Fruit fly (Drosophila melanogaster) whole organism, embryonic: ENCODE data around the gene Mbs.
A peak's percentile ranks its signal among the peaks of the same experiment; 100 is the strongest.

Source experiments
- Bteb2 ChIP-seq: fragments of 200-800 bp; sonication (Bioruptor generic); optimal IDR thresholded peaks from 2 replicates; lab custom pipeline; 2016; ENCODE audit warnings: missing biosample characterization, missing genetic modification characterization
- C15 ChIP-seq: fragments of 200-800 bp; sonication (Bioruptor generic); IDR thresholded peaks from 3 replicates; pipeline ENCODE4 v1.3.6; 2022; ENCODE audit warnings: missing biosample characterization, missing genetic modification characterization
- CG10209 ChIP-seq: fragments of 200-800 bp; sonication (Bioruptor generic); optimal IDR thresholded peaks from 3 replicates; lab custom pipeline; 2017; ENCODE audit warnings: missing biosample characterization, mild to moderate bottlenecking, missing genetic modification characterization, missing genetic modification reagents
- CG11247 ChIP-seq: fragments of 200-800 bp; sonication (Bioruptor generic); IDR thresholded peaks from 2 replicates; pipeline ENCODE4 v1.3.6; 2022; ENCODE audit warnings: missing biosample characterization, missing genetic modification characterization
- CG12155 ChIP-seq: fragments of 200-800 bp; sonication (Bioruptor generic); optimal IDR thresholded peaks from 3 replicates; lab custom pipeline; 2016; ENCODE audit warnings: missing biosample characterization, missing genetic modification characterization
- CG12219 ChIP-seq: fragments of 200-800 bp; sonication (Bioruptor generic); optimal IDR thresholded peaks from 3 replicates; lab custom pipeline; 2018; ENCODE audit warnings: missing biosample characterization, mild to moderate bottlenecking, missing genetic modification characterization
- CG12391 ChIP-seq: fragments of 200-800 bp; sonication (Bioruptor generic); optimal IDR thresholded peaks from 3 replicates; lab custom pipeline; 2018; ENCODE audit warnings: missing biosample characterization, mild to moderate bottlenecking, missing genetic modification characterization, moderate library complexity
- CG12744 ChIP-seq: fragments of 200-800 bp; sonication (Bioruptor generic); optimal IDR thresholded peaks from 2 replicates; lab custom pipeline; 2016; ENCODE audit warnings: missing biosample characterization, missing genetic modification characterization
- CG13424 ChIP-seq: fragments of 200-800 bp; sonication (Bioruptor generic); optimal IDR thresholded peaks from 2 replicates; lab custom pipeline; 2019; ENCODE audit warnings: missing biosample characterization, mild to moderate bottlenecking, missing genetic modification characterization, moderate library complexity
- CG14710 ChIP-seq: fragments of 200-800 bp; sonication (Bioruptor generic); optimal IDR thresholded peaks from 3 replicates; lab custom pipeline; 2019; ENCODE audit warnings: missing biosample characterization, mild to moderate bottlenecking, missing genetic modification characterization, moderate library complexity
- CG15011 ChIP-seq: fragments of 200-800 bp; sonication (Bioruptor generic); optimal IDR thresholded peaks from 3 replicates; lab custom pipeline; 2018; ENCODE audit warnings: missing biosample characterization, mild to moderate bottlenecking, missing genetic modification characterization
- CG15479 ChIP-seq: fragments of 200-800 bp; sonication (Bioruptor generic); optimal IDR thresholded peaks from 3 replicates; lab custom pipeline; 2019; ENCODE audit warnings: missing biosample characterization, mild to moderate bottlenecking, missing genetic modification characterization, moderate library complexity
- CG1603 ChIP-seq: fragments of 200-800 bp; sonication (Bioruptor generic); optimal IDR thresholded peaks from 2 replicates; lab custom pipeline; 2019; ENCODE audit warnings: missing biosample characterization, mild to moderate bottlenecking, missing genetic modification characterization, moderate library complexity
- CG16779 ChIP-seq: fragments of 200-800 bp; sonication (Bioruptor generic); IDR thresholded peaks from 2 replicates; pipeline ENCODE4 v1.3.6; 2022; ENCODE audit warnings: missing biosample characterization, missing genetic modification characterization
- CG17802 ChIP-seq: fragments of 200-800 bp; sonication (Bioruptor generic); optimal IDR thresholded peaks from 2 replicates; lab custom pipeline; 2018; ENCODE audit warnings: missing biosample characterization, mild to moderate bottlenecking, missing genetic modification characterization, moderate library complexity
- CG17829 ChIP-seq: fragments of 200-800 bp; optimal IDR thresholded peaks from 2 replicates; lab custom pipeline; 2019; ENCODE audit warnings: missing biosample characterization, mild to moderate bottlenecking, missing genetic modification characterization, moderate library complexity
- CG2116 ChIP-seq: fragments of 200-800 bp; sonication (Bioruptor generic); optimal IDR thresholded peaks from 3 replicates; lab custom pipeline; 2018; ENCODE audit warnings: missing biosample characterization, mild to moderate bottlenecking, missing genetic modification characterization
- CG2120 ChIP-seq: fragments of 200-800 bp; sonication (Bioruptor generic); optimal IDR thresholded peaks from 3 replicates; lab custom pipeline; 2016; ENCODE audit warnings: missing biosample characterization, missing genetic modification characterization
- CG2129 ChIP-seq: fragments of 200-800 bp; sonication (Bioruptor generic); IDR thresholded peaks from 2 replicates; pipeline ENCODE4 v1.3.6; 2022; ENCODE audit warnings: missing biosample characterization, missing genetic modification characterization; ENCODE audit not compliant: partially characterized antibody
- CG30403 ChIP-seq: fragments of 200-800 bp; sonication (Bioruptor generic); optimal IDR thresholded peaks from 3 replicates; lab custom pipeline; 2016; ENCODE audit warnings: missing biosample characterization, missing genetic modification characterization
- CG6683 ChIP-seq: fragments of 200-800 bp; sonication (Bioruptor generic); optimal IDR thresholded peaks from 2 replicates; lab custom pipeline; 2017; ENCODE audit warnings: missing biosample characterization, mild to moderate bottlenecking, missing genetic modification characterization, missing genetic modification reagents
- CG7372 ChIP-seq: fragments of 200-800 bp; sonication (Bioruptor generic); IDR thresholded peaks from 2 replicates; pipeline ENCODE4 v1.3.6; 2022; ENCODE audit warnings: missing biosample characterization, missing genetic modification characterization
- CG7987 ChIP-seq: fragments of 200-800 bp; sonication (Bioruptor generic); optimal IDR thresholded peaks from 2 replicates; lab custom pipeline; 2018; ENCODE audit warnings: missing biosample characterization, mild to moderate bottlenecking, missing genetic modification characterization, moderate library complexity
- CG8089 ChIP-seq: fragments of 200-800 bp; sonication (Bioruptor generic); optimal IDR thresholded peaks from 3 replicates; lab custom pipeline; 2016; ENCODE audit warnings: missing biosample characterization, missing genetic modification characterization
- CG8290 ChIP-seq, 3 experiments: fragments of 200-800 bp; sonication (Bioruptor generic); optimal IDR thresholded peaks; 2 replicates each; lab custom pipeline; 2016 to 2019; ENCODE audit warnings: missing biosample characterization in 3 of 3, missing genetic modification characterization in 3 of 3, mild to moderate bottlenecking in 2 of 3, moderate library complexity in 1 of 3
- CG8359 ChIP-seq: fragments of 200-800 bp; sonication (Bioruptor generic); optimal IDR thresholded peaks from 2 replicates; lab custom pipeline; 2017; ENCODE audit warnings: missing biosample characterization, mild to moderate bottlenecking, missing genetic modification characterization, borderline replicate concordance
- CG9437 ChIP-seq: fragments of 200-800 bp; sonication (Bioruptor generic); optimal IDR thresholded peaks from 2 replicates; lab custom pipeline; 2018; ENCODE audit warnings: missing biosample characterization, mild to moderate bottlenecking, missing genetic modification characterization
- Hmr ChIP-seq: fragments of 200-800 bp; sonication (Bioruptor generic); optimal IDR thresholded peaks from 3 replicates; lab custom pipeline; 2017; ENCODE audit warnings: mild to moderate bottlenecking, missing biosample characterization, missing genetic modification reagents, missing genetic modification characterization
- Max ChIP-seq: fragments of 200-800 bp; sonication (Bioruptor generic); optimal IDR thresholded peaks from 2 replicates; lab custom pipeline; 2016; ENCODE audit warnings: missing biosample characterization, mild to moderate bottlenecking, missing genetic modification characterization
- Six4 ChIP-seq: fragments of 200-800 bp; sonication (Bioruptor generic); optimal IDR thresholded peaks from 2 replicates; lab custom pipeline; 2016; ENCODE audit warnings: missing biosample characterization, missing genetic modification characterization
- Sry-δ ChIP-seq: fragments of 200-800 bp; sonication (Bioruptor generic); optimal IDR thresholded peaks from 2 replicates; lab custom pipeline; 2016; ENCODE audit warnings: missing biosample characterization, missing genetic modification characterization
- cas ChIP-seq: fragments of 200-800 bp; sonication (Bioruptor generic); IDR thresholded peaks from 2 replicates; pipeline ENCODE4 v1.3.6; 2022; ENCODE audit warnings: missing biosample characterization, missing genetic modification characterization
- cato ChIP-seq: fragments of 200-800 bp; sonication (Bioruptor generic); optimal IDR thresholded peaks from 2 replicates; lab custom pipeline; 2016; ENCODE audit warnings: missing biosample characterization, missing genetic modification characterization, borderline replicate concordance
- chm ChIP-seq: fragments of 200-800 bp; sonication (Bioruptor generic); IDR thresholded peaks from 2 replicates; pipeline ENCODE4 v1.3.6; 2022; ENCODE audit warnings: missing biosample characterization, missing genetic modification characterization
- dmrt11E ChIP-seq: fragments of 200-800 bp; sonication (Bioruptor generic); optimal IDR thresholded peaks from 3 replicates; lab custom pipeline; 2018; ENCODE audit warnings: missing biosample characterization, mild to moderate bottlenecking, missing genetic modification characterization, moderate library complexity
- fu2 ChIP-seq: fragments of 200-800 bp; sonication (Bioruptor generic); optimal IDR thresholded peaks from 2 replicates; lab custom pipeline; 2016; ENCODE audit warnings: missing biosample characterization, missing genetic modification characterization
- gfzf ChIP-seq: fragments of 200-800 bp; sonication (Bioruptor generic); optimal IDR thresholded peaks from 2 replicates; lab custom pipeline; 2016; ENCODE audit warnings: missing biosample characterization, mild to moderate bottlenecking, missing genetic modification characterization, moderate library complexity
- gsb-n ChIP-seq: fragments of 200-800 bp; sonication (Bioruptor generic); optimal IDR thresholded peaks from 3 replicates; lab custom pipeline; 2018; ENCODE audit warnings: missing biosample characterization, mild to moderate bottlenecking, missing genetic modification characterization
- hkb ChIP-seq, 2 experiments: fragments of 200-800 bp in 1 of 2; fragments of >200 bp in 1 of 2; sonication (Bioruptor generic) in 1 of 2; IDR thresholded peaks in 1 of 2; optimal IDR thresholded peaks in 1 of 2; 2 replicates each; pipeline versions ENCODE4 v1.3.6 to Lab custom; 2017 to 2022; ENCODE audit warnings: missing biosample characterization in 1 of 2, missing genetic modification characterization in 1 of 2
- hth ChIP-seq: fragments of >200 bp; optimal IDR thresholded peaks from 2 replicates; lab custom pipeline; 2017; ENCODE audit warnings: inconsistent platforms
- kni ChIP-seq: fragments of 200-800 bp; sonication (Bioruptor generic); optimal IDR thresholded peaks from 3 replicates; lab custom pipeline; 2017; ENCODE audit warnings: mild to moderate bottlenecking, missing biosample characterization, missing genetic modification reagents, missing genetic modification characterization
- lov ChIP-seq, 2 experiments: fragments of 200-800 bp in 1 of 2; fragments of >200 bp in 1 of 2; sonication (Bioruptor generic) in 1 of 2; IDR thresholded peaks in 1 of 2; optimal IDR thresholded peaks in 1 of 2; 2 replicates in 1 of 2; 3 replicates in 1 of 2; pipeline versions ENCODE4 v1.3.6 to Lab custom; 2017 to 2022; ENCODE audit warnings: missing biosample characterization in 1 of 2, missing genetic modification characterization in 1 of 2
- luna ChIP-seq: fragments of 200-800 bp; sonication (Bioruptor generic); optimal IDR thresholded peaks from 2 replicates; lab custom pipeline; 2016; ENCODE audit warnings: missing biosample characterization, missing genetic modification characterization
- oc ChIP-seq: fragments of 200-800 bp; sonication (Bioruptor generic); optimal IDR thresholded peaks from 2 replicates; lab custom pipeline; 2018; ENCODE audit warnings: missing biosample characterization, mild to moderate bottlenecking, missing genetic modification characterization, moderate library complexity
- pho ChIP-seq: fragments of 200-800 bp; sonication (Bioruptor generic); optimal IDR thresholded peaks from 2 replicates; lab custom pipeline; 2016; ENCODE audit warnings: missing biosample characterization, missing genetic modification characterization
- shn ChIP-seq: fragments of 200-800 bp; sonication (Bioruptor generic); optimal IDR thresholded peaks from 3 replicates; lab custom pipeline; 2016; ENCODE audit warnings: missing biosample characterization, missing genetic modification characterization
- ssp ChIP-seq: fragments of 200-800 bp; sonication (Bioruptor generic); IDR thresholded peaks from 2 replicates; pipeline ENCODE4 v1.3.6; 2022; ENCODE audit warnings: missing biosample characterization, missing genetic modification characterization
- stwl ChIP-seq: fragments of 200-800 bp; sonication (Bioruptor generic); optimal IDR thresholded peaks from 3 replicates; lab custom pipeline; 2018; ENCODE audit warnings: missing biosample characterization, mild to moderate bottlenecking, missing genetic modification characterization, moderate library complexity

Gene Mbs

dm6 chr3L:16046387-16047066 lies 5.2 kb upstream of the Mbs start (continued):
- TF ChIP-seq CG30403 (GFP tag; lab: Kevin White, UChicago) (no peak), CG8089 (no peak), C15 (GFP tag; lab: Robert Waterston, UW) (no peak), CG2129 (GFP tag; lab: Robert Waterston, UW) (no peak), CG7372 (GFP tag; lab: Robert Waterston, UW) (no peak), hth (lab: Kevin White, UChicago) (no peak), CG2116 (GFP tag; lab: Kevin White, UChicago) (no peak), CG11247 (peak; percentile 38; the same call in 1 of the 2 replicates), chm (GFP tag; lab: Robert Waterston, UW) (peak; percentile 92), CG13424 (tag; lab: Kevin White, UChicago) (no peak), CG14710 (tag; lab: Kevin White, UChicago) (no peak), dmrt11E (tag; lab: Kevin White, UChicago) (no peak), CG17829 (tag; lab: Kevin White, UChicago) (peak; percentile 60), CG17802 (tag; lab: Kevin White, UChicago) (no peak), lov (optimal IDR thresholded peaks at IDR 0.05; lab: Kevin White, UChicago) (no peak), lov (GFP tag; IDR thresholded peaks at IDR 0.05; lab: Robert Waterston, UW) (no peak), ssp (GFP tag; lab: Robert Waterston, UW) (no peak), CG12744 (GFP tag; lab: Kevin White, UChicago) (no peak), cas (GFP tag; lab: Robert Waterston, UW) (0 out of 2 replicates have a peak, but pooled peaks have one; percentile 45), pho (GFP tag; lab: Kevin White, UChicago) (no peak), shn (no peak), gsb-n (peak; percentile 47), CG12155 (GFP tag; lab: Kevin White, UChicago) (peak; percentile 91), CG12391 (tag; lab: Kevin White, UChicago) (peak; percentile 6), CG8290 (GFP tag; optimal IDR thresholded peaks at IDR 0.05; lab: Kevin White, UChicago) (no peak), CG8290 (tag; optimal IDR thresholded peaks at IDR 0.05; lab: Kevin White, UChicago) (peak; percentile 30 to 84), Hmr (no peak), CG15011 (GFP tag; lab: Kevin White, UChicago) (no peak), Six4 (GFP tag; lab: Kevin White, UChicago) (no peak), Sry-δ (GFP tag; lab: Kevin White, UChicago) (no peak), kni (peak; percentile 81), CG12219 (GFP tag; lab: Kevin White, UChicago) (peak; percentile 34), oc (peak; percentile 81), CG7987 (GFP tag; lab: Kevin White, UChicago) (peak; percentile 18), gfzf (GFP tag; lab: Kevin White, UChicago) (no peak), CG16779 (no peak), Max (GFP tag; lab: Kevin White, UChicago) (no peak), CG2120 (GFP tag; lab: Kevin White, UChicago) (no peak), CG6683 (GFP tag; lab: Kevin White, UChicago) (no peak), CG9437 (GFP tag; lab: Kevin White, UChicago) (no peak), CG8359 (GFP tag; lab: Kevin White, UChicago) (no peak), CG10209 (GFP tag; lab: Kevin White, UChicago) (no peak), fu2 (GFP tag; lab: Kevin White, UChicago) (no peak), cato (GFP tag; lab: Kevin White, UChicago) (no peak), Bteb2 (GFP tag; lab: Kevin White, UChicago) (no peak), stwl (tag; lab: Kevin White, UChicago) (no peak), CG1603 (tag; lab: Kevin White, UChicago) (peak; percentile 19), CG15479 (GFP tag; lab: Kevin White, UChicago) (no peak), hkb (optimal IDR thresholded peaks at IDR 0.05; lab: Kevin White, UChicago) (no peak), hkb (GFP tag; IDR thresholded peaks at IDR 0.05; lab: Robert Waterston, UW) (no peak; the same call in 1 of the 2 replicates), luna (GFP tag; lab: Kevin White, UChicago) (no peak)
